Worm (Caenorhabditis elegans) whole organism, L4 larva: ENCODE data around the gene col-44.

ENCODE experiments used
- F10B5.3 ChIP-seq: sonication (generic microtip); optimal IDR thresholded peaks from 2 replicates; lab custom pipeline; 2016; ENCODE audit warnings: mild to moderate bottlenecking, missing genetic modification characterization, missing compliant biosample characterization
- F44E2.7 ChIP-seq: fragments of 200-800 bp; sonication (Bioruptor generic); IDR thresholded peaks from 2 replicates; pipeline ENCODE4 v2.1.2; 2022; ENCODE audit warnings: missing genetic modification characterization, missing compliant biosample characterization
- R02D3.7 ChIP-seq: fragments of 150-350 bp; sonication (generic microtip); optimal IDR thresholded peaks from 3 replicates; lab custom pipeline; 2014; ENCODE audit warnings: missing biosample characterization, missing genetic modification characterization
- Y105C5A.15 ChIP-seq: fragments of 200-800 bp; sonication (Bioruptor generic); IDR thresholded peaks from 2 replicates; pipeline ENCODE4 v1.3.6; 2022; ENCODE audit warnings: missing genetic modification characterization, missing compliant biosample characterization
- Y75B8A.6 ChIP-seq: fragments of 200-800 bp; sonication (Bioruptor generic); IDR thresholded peaks from 2 replicates; pipeline ENCODE4 v1.3.6; 2022; ENCODE audit warnings: missing genetic modification reagents, missing genetic modification characterization, missing compliant biosample characterization
- aly-2 ChIP-seq: sonication (generic microtip); optimal IDR thresholded peaks from 2 replicates; lab custom pipeline; 2018; ENCODE audit warnings: missing biosample characterization, missing genetic modification characterization
- ama-1 ChIP-seq: fragments of 150-350 bp; optimal IDR thresholded peaks from 2 replicates; lab custom pipeline; 2014; ENCODE audit warnings: inconsistent platforms, mixed read lengths
- attf-4 ChIP-seq: sonication (generic microtip); optimal IDR thresholded peaks from 3 replicates; lab custom pipeline; 2017; ENCODE audit warnings: missing biosample characterization, missing genetic modification characterization
- ceh-20 ChIP-seq: fragments of 200-800 bp; sonication (Bioruptor generic); IDR thresholded peaks from 2 replicates; pipeline ENCODE4 v1.3.6; 2022; ENCODE audit warnings: missing genetic modification reagents, missing genetic modification characterization, missing compliant biosample characterization
- ceh-28 ChIP-seq: fragments of 150-350 bp; optimal IDR thresholded peaks from 2 replicates; lab custom pipeline; 2014; ENCODE audit warnings: missing biosample characterization, missing genetic modification reagents, missing genetic modification characterization
- ceh-32 ChIP-seq: sonication (generic microtip); optimal IDR thresholded peaks from 2 replicates; lab custom pipeline; 2016; ENCODE audit warnings: mild to moderate bottlenecking, missing genetic modification characterization, missing compliant biosample characterization; ENCODE audit not compliant: poor library complexity
- cey-2 ChIP-seq: sonication (generic microtip); optimal IDR thresholded peaks from 3 replicates; lab custom pipeline; 2017; ENCODE audit warnings: missing genetic modification characterization, mild to moderate bottlenecking, missing compliant biosample characterization, antibody characterized with exemption, borderline replicate concordance; ENCODE audit not compliant: insufficient read depth
- daf-16 ChIP-seq, 3 experiments: sonication (generic microtip); optimal IDR thresholded peaks; 2 replicates each; lab custom pipeline; 2016 to 2017; ENCODE audit warnings: missing genetic modification characterization in 3 of 3, missing genetic modification reagents in 3 of 3, mild to moderate bottlenecking in 2 of 3, missing compliant biosample characterization in 2 of 3, missing biosample characterization in 1 of 3, moderate library complexity in 1 of 3
- dmd-6 ChIP-seq: fragments of 200-800 bp; sonication (Bioruptor generic); IDR thresholded peaks from 2 replicates; pipeline ENCODE4 v1.3.6; 2022; ENCODE audit warnings: missing genetic modification reagents, missing genetic modification characterization, missing compliant biosample characterization
- duxl-1 ChIP-seq: sonication (generic microtip); optimal IDR thresholded peaks from 2 replicates; lab custom pipeline; 2016; ENCODE audit warnings: mild to moderate bottlenecking, missing genetic modification characterization, moderate library complexity, missing compliant biosample characterization; ENCODE audit not compliant: poor library complexity
- fkh-10 ChIP-seq: fragments of 150-350 bp; optimal IDR thresholded peaks from 2 replicates; lab custom pipeline; 2014; ENCODE audit warnings: missing biosample characterization, missing genetic modification reagents, missing genetic modification characterization
- hif-1 ChIP-seq, 2 experiments: sonication (generic microtip); optimal IDR thresholded peaks; 2 replicates each; lab custom pipeline; 2016 to 2017; ENCODE audit warnings: missing compliant biosample characterization in 2 of 2, missing genetic modification characterization in 2 of 2, missing genetic modification reagents in 2 of 2, missing genotype in 2 of 2, mild to moderate bottlenecking in 1 of 2
- lin-13 ChIP-seq: fragments of 150-350 bp; optimal IDR thresholded peaks from 2 replicates; lab custom pipeline; 2014; ENCODE audit warnings: missing biosample characterization, missing genetic modification reagents, missing genetic modification characterization
- madf-5 ChIP-seq, 2 experiments: fragments of 200-800 bp; sonication (Bioruptor generic); IDR thresholded peaks; 2 replicates each; pipeline ENCODE4 v1.3.6; 2022; ENCODE audit warnings: missing compliant biosample characterization in 2 of 2, missing genetic modification characterization in 2 of 2
- mep-1 ChIP-seq: fragments of 150-350 bp; sonication (generic microtip); optimal IDR thresholded peaks from 3 replicates; lab custom pipeline; 2014; ENCODE audit warnings: missing biosample characterization, missing genetic modification characterization
- nhr-10 ChIP-seq: fragments of 150-350 bp; optimal IDR thresholded peaks from 2 replicates; lab custom pipeline; 2014; ENCODE audit warnings: missing biosample characterization, missing genetic modification characterization
- nhr-25 ChIP-seq: sonication (generic microtip); optimal IDR thresholded peaks from 2 replicates; lab custom pipeline; 2017; ENCODE audit warnings: missing genetic modification characterization, mild to moderate bottlenecking, missing compliant biosample characterization, antibody characterized with exemption, moderate library complexity, borderline replicate concordance; ENCODE audit not compliant: insufficient read depth
- nhr-28 ChIP-seq: fragments of 150-350 bp; optimal IDR thresholded peaks from 2 replicates; lab custom pipeline; 2014; ENCODE audit warnings: missing biosample characterization, missing genetic modification characterization
- nhr-41 ChIP-seq: fragments of 200-800 bp; sonication (Bioruptor generic); IDR thresholded peaks from 2 replicates; pipeline ENCODE4 v1.3.6; 2022; ENCODE audit warnings: missing genetic modification reagents, missing genetic modification characterization, missing compliant biosample characterization
- nhr-6 ChIP-seq: fragments of 150-350 bp; optimal IDR thresholded peaks from 2 replicates; lab custom pipeline; 2014; ENCODE audit warnings: missing biosample characterization, missing genetic modification characterization
- nhr-77 ChIP-seq: fragments of 150-350 bp; optimal IDR thresholded peaks from 2 replicates; lab custom pipeline; 2014; ENCODE audit warnings: missing biosample characterization, missing genetic modification characterization
- sdz-12 ChIP-seq: fragments of 200-800 bp; sonication (Bioruptor generic); optimal IDR thresholded peaks from 2 replicates; lab custom pipeline; 2018; ENCODE audit warnings: mild to moderate bottlenecking, missing genetic modification characterization, missing compliant biosample characterization
- skn-1 ChIP-seq: fragments of 150-350 bp; optimal IDR thresholded peaks from 2 replicates; lab custom pipeline; 2014; ENCODE audit warnings: missing biosample characterization, missing genetic modification characterization
- snpc-1.2 ChIP-seq: fragments of 200-800 bp; sonication (Bioruptor generic); IDR thresholded peaks from 2 replicates; pipeline ENCODE4 v1.3.6; 2022; ENCODE audit warnings: missing genetic modification reagents, missing genetic modification characterization, missing compliant biosample characterization
- snpc-4 ChIP-seq: fragments of 150-350 bp; optimal IDR thresholded peaks from 2 replicates; lab custom pipeline; 2014; ENCODE audit warnings: missing biosample characterization, missing genetic modification characterization
- unc-130 ChIP-seq: sonication (generic microtip); optimal IDR thresholded peaks from 2 replicates; lab custom pipeline; 2016; ENCODE audit warnings: missing genetic modification reagents, missing genetic modification characterization, missing compliant biosample characterization
- unc-39 ChIP-seq: sonication (generic microtip); optimal IDR thresholded peaks from 2 replicates; lab custom pipeline; 2017; ENCODE audit warnings: missing biosample characterization, missing genetic modification characterization
- unc-62 ChIP-seq, 3 experiments: fragments of 150-350 bp in 1 of 3; sonication (generic microtip); optimal IDR thresholded peaks in 2 of 3; peaks in 1 of 3; 1 replicate in 1 of 3; 2 replicates in 2 of 3; lab custom pipeline; 2014 to 2017; ENCODE audit warnings: missing biosample characterization in 3 of 3, missing genetic modification characterization in 3 of 3, missing genetic modification reagents in 3 of 3, missing genotype in 1 of 3
- vab-7 ChIP-seq: fragments of 200-800 bp; sonication (Bioruptor generic); IDR thresholded peaks from 2 replicates; pipeline ENCODE4 v1.3.6; 2022; ENCODE audit warnings: missing genetic modification reagents, missing genetic modification characterization, missing compliant biosample characterization
- zip-11 ChIP-seq: fragments of 200-800 bp; sonication (Bioruptor generic); IDR thresholded peaks from 2 replicates; pipeline ENCODE4 v1.3.6; 2022; ENCODE audit warnings: missing genetic modification characterization, missing compliant biosample characterization
- zip-2 ChIP-seq: fragments of 150-350 bp; optimal IDR thresholded peaks from 2 replicates; lab custom pipeline; 2014; ENCODE audit warnings: missing biosample characterization, missing genetic modification characterization

The col-44 gene

DNA sequence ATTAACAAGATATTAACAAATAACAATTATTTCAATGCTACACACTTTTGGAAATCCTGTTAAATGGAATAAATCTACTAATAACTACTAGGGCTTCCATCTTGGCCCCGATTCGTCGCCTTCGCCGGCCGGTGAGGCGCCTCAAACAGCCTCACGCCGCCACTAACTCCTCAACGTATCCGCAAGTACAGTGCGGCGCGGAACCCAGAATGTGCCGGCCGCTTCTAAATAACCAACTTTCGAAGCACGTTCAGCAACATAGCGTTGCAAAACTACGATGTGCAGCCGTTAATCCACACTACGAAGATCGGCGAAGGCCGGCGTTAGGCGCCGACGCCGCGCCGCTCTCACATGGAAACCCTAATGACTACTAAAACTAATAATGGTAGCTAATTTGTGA, 14.6 kb downstream of the col-44 start:
- TF ChIP-seq ceh-28 (tag; lab: Kevin White, UChicago), result no peak
- no peak for TF ChIP-seq nhr-77 (tag; lab: Kevin White, UChicago)
- no peak for TF ChIP-seq R02D3.7 (tag; lab: Kevin White, UChicago)
- TF ChIP-seq skn-1, result no peak
- no peak for TF ChIP-seq nhr-28 (tag; lab: Kevin White, UChicago)
- no peak for TF ChIP-seq zip-11 (GFP tag; lab: Robert Waterston, UW)
- no peak for TF ChIP-seq duxl-1
- TF ChIP-seq unc-62 (GFP tag; optimal IDR thresholded peaks at IDR 0.05 in 1 of 2; lab: Kevin White, UChicago), result no peak
- TF ChIP-seq unc-62 (tag; optimal IDR thresholded peaks at IDR 0.05; lab: Kevin White, UChicago), result no peak
- TF ChIP-seq unc-130 (GFP tag; lab: Kevin White, UChicago), result no peak
- no peak for TF ChIP-seq nhr-25 (tag; lab: Kevin White, UChicago)
- no peak for TF ChIP-seq nhr-41 (GFP tag; lab: Robert Waterston, UW)
- no peak for TF ChIP-seq nhr-6 (tag; lab: Kevin White, UChicago)
- no peak for TF ChIP-seq sdz-12 (GFP tag; lab: Kevin White, UChicago)
- no peak for TF ChIP-seq vab-7
- no peak for TF ChIP-seq snpc-4
- TF ChIP-seq ama-1, result no peak
- TF ChIP-seq F44E2.7 (GFP tag; lab: Robert Waterston, UW), result no peak
- TF ChIP-seq Y75B8A.6 (GFP tag; lab: Robert Waterston, UW), result no peak

DNA sequence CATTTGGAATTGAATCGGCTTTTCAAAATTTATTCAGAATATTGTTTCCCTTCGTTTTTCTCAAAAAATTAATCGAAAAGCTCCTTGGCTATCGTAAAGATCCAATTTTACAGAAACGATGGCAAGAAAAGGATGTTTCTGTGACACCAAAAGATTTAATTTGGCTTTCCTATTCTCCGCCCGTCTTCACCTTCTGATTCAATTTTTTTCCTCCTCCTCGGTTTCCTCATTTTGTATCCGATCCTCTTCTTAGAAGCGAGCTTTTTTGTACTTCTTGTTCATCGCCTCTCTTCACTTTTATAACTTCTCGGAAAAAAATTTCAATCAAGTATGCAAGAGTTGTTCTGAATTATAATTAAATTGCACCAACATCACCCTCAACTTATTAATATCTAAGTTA, 18.8 kb downstream of the col-44 start:
- no peak for TF ChIP-seq lin-13 (GFP tag; lab: Kevin White, UChicago)
- TF ChIP-seq fkh-10 (GFP tag; lab: Kevin White, UChicago), result peak; percentile 52

DNA sequence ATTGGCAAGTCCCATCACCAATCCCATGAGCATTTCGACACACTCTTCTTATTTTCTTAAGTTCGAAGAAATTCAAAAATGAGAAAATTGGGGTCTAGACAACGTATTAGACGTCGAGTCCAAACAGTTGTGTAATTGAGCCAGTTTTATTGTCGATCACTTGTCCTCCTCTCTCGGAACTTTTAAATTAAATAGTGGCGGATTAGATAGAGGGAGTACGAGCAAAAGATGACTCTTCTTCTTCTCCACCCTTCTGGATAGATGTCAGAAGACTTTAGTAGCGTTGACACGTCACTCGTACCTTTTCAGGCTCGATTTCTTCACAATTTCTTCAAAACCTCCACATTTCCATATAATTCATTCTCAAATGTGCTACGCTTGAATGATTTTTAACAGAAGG, 23.9 kb downstream of the col-44 start:
- TF ChIP-seq unc-62 (GFP tag; optimal IDR thresholded peaks at IDR 0.05 in 1 of 2; lab: Kevin White, UChicago) (peak in 1 of 2 experiments; percentile 57), unc-62 (tag; optimal IDR thresholded peaks at IDR 0.05; lab: Kevin White, UChicago) (no peak), cey-2 (no peak), aly-2 (tag; lab: Kevin White, UChicago) (no peak), snpc-1.2 (GFP tag; lab: Robert Waterston, UW) (no peak)

DNA sequence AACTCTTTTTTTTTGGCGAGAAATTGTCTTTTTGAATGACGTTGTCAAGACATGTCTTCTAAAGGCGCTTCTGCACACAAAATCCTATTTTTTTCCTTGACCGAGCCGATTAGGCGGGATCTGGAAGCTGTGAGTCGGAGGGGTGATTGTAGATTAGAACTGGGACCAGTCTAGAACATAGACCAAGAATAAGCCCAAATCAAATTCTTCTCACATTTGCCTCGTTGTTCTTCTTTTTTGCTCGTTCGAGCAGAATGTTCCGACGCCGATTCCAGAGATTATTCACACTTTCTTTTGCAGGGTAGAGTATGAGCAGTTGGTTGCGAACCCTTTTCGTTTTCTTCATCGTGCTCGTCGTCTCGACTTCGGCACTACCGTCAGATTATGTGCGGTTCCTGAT, 27.3 kb downstream of the col-44 start, which contains the start of gene nlp-53:
nlp-53 (plus strand) TSS at position 301 of the 400 bp plus-strand sequence.
- no peak for TF ChIP-seq Y105C5A.15 (GFP tag; lab: Robert Waterston, UW)
- TF ChIP-seq unc-62 (GFP tag; optimal IDR thresholded peaks at IDR 0.05 in 1 of 2; lab: Kevin White, UChicago), result peak in 1 of 2 experiments; percentile 41
- TF ChIP-seq unc-62 (tag; optimal IDR thresholded peaks at IDR 0.05; lab: Kevin White, UChicago), result no peak

DNA sequence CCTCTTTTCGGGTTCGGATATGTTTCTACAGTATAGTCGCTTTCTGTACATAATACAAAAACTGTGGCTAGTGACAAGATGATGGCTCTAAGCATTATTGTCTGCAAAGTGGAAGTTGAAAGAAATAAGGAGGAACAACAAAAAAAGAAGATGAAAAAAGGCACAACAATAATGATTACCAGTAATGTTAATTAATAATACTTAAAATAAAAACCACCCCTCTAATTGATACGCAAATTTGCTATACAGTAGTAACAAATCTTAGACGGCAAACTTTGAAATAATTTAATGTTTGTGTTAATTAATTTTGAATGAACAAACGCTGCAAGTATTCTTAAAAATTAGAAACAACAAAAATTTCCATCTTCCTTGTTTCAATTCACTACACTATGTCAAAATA, 30.4 kb downstream of the col-44 start, which contains the start of gene Y12A6A.1:
Y12A6A.1 (minus strand) TSS at position 101 of the 400 bp plus-strand sequence.
- TF ChIP-seq nhr-10 (tag; lab: Kevin White, UChicago) (no peak), Y75B8A.6 (GFP tag; lab: Robert Waterston, UW) (no peak), unc-39 (tag; lab: Kevin White, UChicago) (no peak), ceh-20 (GFP tag; lab: Robert Waterston, UW) (no peak), daf-16 (GFP tag; optimal IDR thresholded peaks at IDR 0.05; lab: Kevin White, UChicago) (no peak), daf-16 (tag; optimal IDR thresholded peaks at IDR 0.05; lab: Kevin White, UChicago) (no peak), lin-13 (GFP tag; lab: Kevin White, UChicago) (no peak), attf-4 (no peak), ceh-32 (no peak), F10B5.3 (tag; lab: Kevin White, UChicago) (no peak), F44E2.7 (GFP tag; lab: Robert Waterston, UW) (no peak), madf-5 (GFP tag; IDR thresholded peaks at IDR 0.05; lab: Robert Waterston, UW) (no peak), hif-1 (tag; optimal IDR thresholded peaks at IDR 0.05; lab: Kevin White, UChicago) (no peak), mep-1 (tag; lab: Kevin White, UChicago) (no peak), ceh-28 (tag; lab: Kevin White, UChicago) (no peak), snpc-1.2 (GFP tag; lab: Robert Waterston, UW) (no peak), dmd-6 (GFP tag; lab: Robert Waterston, UW) (no peak), zip-2 (tag; lab: Kevin White, UChicago) (no peak)
- TF ChIP-seq, all 104 proteins: peak for 0
